Worm (Caenorhabditis elegans) whole organism, L4 larva: ENCODE results near the gene cct-4.

Source experiments
- dmd-8 ChIP-seq: fragments of 200-800 bp; sonication (Bioruptor generic); IDR thresholded peaks from 2 replicates; pipeline ENCODE4 v1.3.6; 2022; ENCODE audit warnings: missing genetic modification characterization, missing compliant biosample characterization
- lin-15B ChIP-seq: fragments of 150-350 bp; sonication (generic microtip); optimal IDR thresholded peaks from 3 replicates; lab custom pipeline; 2014; ENCODE audit warnings: missing biosample characterization, missing genetic modification characterization
- lsy-2 ChIP-seq, 2 experiments: fragments of 150-350 bp in 1 of 2; sonication (generic microtip) in 1 of 2; optimal IDR thresholded peaks; 2 replicates each; lab custom pipeline; 2014 to 2017; ENCODE audit warnings: missing biosample characterization in 2 of 2, missing genetic modification characterization in 2 of 2
- saeg-2 ChIP-seq: fragments of 200-800 bp; sonication (Bioruptor generic); IDR thresholded peaks from 2 replicates; pipeline ENCODE4 v1.3.6; 2022; ENCODE audit warnings: missing genetic modification reagents, missing genetic modification characterization, missing compliant biosample characterization
- unc-39 ChIP-seq: sonication (generic microtip); optimal IDR thresholded peaks from 2 replicates; lab custom pipeline; 2017; ENCODE audit warnings: missing biosample characterization, missing genetic modification characterization
- unc-62 ChIP-seq, 3 experiments: fragments of 150-350 bp in 1 of 3; sonication (generic microtip); optimal IDR thresholded peaks in 2 of 3; peaks in 1 of 3; 1 replicate in 1 of 3; 2 replicates in 2 of 3; lab custom pipeline; 2014 to 2017; ENCODE audit warnings: missing biosample characterization in 3 of 3, missing genetic modification characterization in 3 of 3, missing genetic modification reagents in 3 of 3, missing genotype in 1 of 3

- TF ChIP-seq saeg-2 (GFP tag; lab: Robert Waterston, UW) (no peak), unc-62 (GFP tag; optimal IDR thresholded peaks at IDR 0.05 in 1 of 2; lab: Kevin White, UChicago) (no peak), unc-62 (tag; optimal IDR thresholded peaks at IDR 0.05; lab: Kevin White, UChicago) (no peak), lin-15B (tag; lab: Kevin White, UChicago) (no peak), lsy-2 (tag; optimal IDR thresholded peaks at IDR 0.05; lab: Kevin White, UChicago) (no peak), unc-39 (tag; lab: Kevin White, UChicago) (no peak), dmd-8 (GFP tag; lab: Robert Waterston, UW) (no peak)
Measured at ce11 chrII:8269351-8269750, 14.1 kb upstream of the cct-4 start, which contains the start of gene K01C8.2.
